Worm (Caenorhabditis elegans) whole organism, L4 larva: Measurements from ENCODE around the gene ZK6.8.

ENCODE experiments used
- D1046.2 ChIP-seq: fragments of 200-800 bp; sonication (Bioruptor generic); IDR thresholded peaks from 2 replicates; pipeline ENCODE4 v1.3.6; 2022; ENCODE audit warnings: missing genetic modification characterization, missing compliant biosample characterization
- F44E2.7 ChIP-seq: fragments of 200-800 bp; sonication (Bioruptor generic); IDR thresholded peaks from 2 replicates; pipeline ENCODE4 v2.1.2; 2022; ENCODE audit warnings: missing genetic modification characterization, missing compliant biosample characterization
- F49E8.2 ChIP-seq: sonication (generic microtip); optimal IDR thresholded peaks from 2 replicates; lab custom pipeline; 2016; ENCODE audit warnings: missing compliant biosample characterization, mild to moderate bottlenecking, missing genetic modification characterization, borderline replicate concordance
- T26A8.4 ChIP-seq: fragments of 200-800 bp; sonication (Bioruptor generic); IDR thresholded peaks from 2 replicates; pipeline ENCODE4 v1.3.6; 2022; ENCODE audit warnings: missing genetic modification characterization, missing compliant biosample characterization
- Y48G9A.11 ChIP-seq: fragments of 200-800 bp; sonication (Bioruptor generic); IDR thresholded peaks from 2 replicates; pipeline ENCODE4 v1.3.6; 2022; ENCODE audit warnings: missing genetic modification reagents, missing genetic modification characterization, missing compliant biosample characterization
- Y75B8A.6 ChIP-seq: fragments of 200-800 bp; sonication (Bioruptor generic); IDR thresholded peaks from 2 replicates; pipeline ENCODE4 v1.3.6; 2022; ENCODE audit warnings: missing genetic modification reagents, missing genetic modification characterization, missing compliant biosample characterization
- ceh-20 ChIP-seq: fragments of 200-800 bp; sonication (Bioruptor generic); IDR thresholded peaks from 2 replicates; pipeline ENCODE4 v1.3.6; 2022; ENCODE audit warnings: missing genetic modification reagents, missing genetic modification characterization, missing compliant biosample characterization
- ceh-32 ChIP-seq: sonication (generic microtip); optimal IDR thresholded peaks from 2 replicates; lab custom pipeline; 2016; ENCODE audit warnings: mild to moderate bottlenecking, missing genetic modification characterization, missing compliant biosample characterization; ENCODE audit not compliant: poor library complexity
- ceh-44 ChIP-seq: fragments of 200-800 bp; sonication (Bioruptor generic); IDR thresholded peaks from 2 replicates; pipeline ENCODE4 v1.3.6; 2022; ENCODE audit warnings: missing genetic modification reagents, missing genetic modification characterization, missing compliant biosample characterization
- ceh-62 ChIP-seq: sonication (generic microtip); optimal IDR thresholded peaks from 2 replicates; lab custom pipeline; 2017; ENCODE audit warnings: missing biosample characterization, missing genetic modification characterization
- dmd-6 ChIP-seq: fragments of 200-800 bp; sonication (Bioruptor generic); IDR thresholded peaks from 2 replicates; pipeline ENCODE4 v1.3.6; 2022; ENCODE audit warnings: missing genetic modification reagents, missing genetic modification characterization, missing compliant biosample characterization
- dmd-8 ChIP-seq: fragments of 200-800 bp; sonication (Bioruptor generic); IDR thresholded peaks from 2 replicates; pipeline ENCODE4 v1.3.6; 2022; ENCODE audit warnings: missing genetic modification characterization, missing compliant biosample characterization
- duxl-1 ChIP-seq: sonication (generic microtip); optimal IDR thresholded peaks from 2 replicates; lab custom pipeline; 2016; ENCODE audit warnings: mild to moderate bottlenecking, missing genetic modification characterization, moderate library complexity, missing compliant biosample characterization; ENCODE audit not compliant: poor library complexity
- gei-8 ChIP-seq: fragments of 200-800 bp; sonication (Bioruptor generic); optimal IDR thresholded peaks from 2 replicates; lab custom pipeline; 2018; ENCODE audit warnings: mild to moderate bottlenecking, missing genetic modification characterization, missing compliant biosample characterization
- lin-38 ChIP-seq: fragments of 200-800 bp; sonication (Bioruptor generic); IDR thresholded peaks from 2 replicates; pipeline ENCODE4 v1.3.6; 2022; ENCODE audit warnings: missing genetic modification reagents, missing genetic modification characterization, missing compliant biosample characterization
- lir-3 ChIP-seq: sonication (generic microtip); optimal IDR thresholded peaks from 2 replicates; lab custom pipeline; 2016; ENCODE audit warnings: mild to moderate bottlenecking, missing genetic modification characterization, missing compliant biosample characterization
- mdl-1 ChIP-seq, 2 experiments: fragments of 150-350 bp in 1 of 2; sonication (generic microtip) in 1 of 2; optimal IDR thresholded peaks; 2 replicates each; lab custom pipeline; 2014 to 2017; ENCODE audit warnings: missing biosample characterization in 2 of 2, missing genetic modification characterization in 2 of 2
- mdt-29 ChIP-seq: fragments of 200-800 bp; sonication (Bioruptor generic); IDR thresholded peaks from 2 replicates; pipeline ENCODE4 v1.3.6; 2022; ENCODE audit warnings: missing genetic modification reagents, missing genetic modification characterization, missing compliant biosample characterization
- mep-1 ChIP-seq: fragments of 150-350 bp; sonication (generic microtip); optimal IDR thresholded peaks from 3 replicates; lab custom pipeline; 2014; ENCODE audit warnings: missing biosample characterization, missing genetic modification characterization
- mxl-3 ChIP-seq: fragments of 200-800 bp; sonication (Bioruptor generic); optimal IDR thresholded peaks from 2 replicates; lab custom pipeline; 2018; ENCODE audit warnings: mild to moderate bottlenecking, missing genetic modification characterization, missing compliant biosample characterization
- nhr-10 ChIP-seq: fragments of 150-350 bp; optimal IDR thresholded peaks from 2 replicates; lab custom pipeline; 2014; ENCODE audit warnings: missing biosample characterization, missing genetic modification characterization
- nhr-11 ChIP-seq: fragments of 150-350 bp; optimal IDR thresholded peaks from 2 replicates; lab custom pipeline; 2014; ENCODE audit warnings: missing biosample characterization, missing genetic modification characterization
- nhr-237 ChIP-seq: sonication (generic microtip); optimal IDR thresholded peaks from 2 replicates; lab custom pipeline; 2017; ENCODE audit warnings: missing biosample characterization, missing genetic modification characterization
- nhr-28 ChIP-seq: fragments of 150-350 bp; optimal IDR thresholded peaks from 2 replicates; lab custom pipeline; 2014; ENCODE audit warnings: missing biosample characterization, missing genetic modification characterization
- nhr-41 ChIP-seq: fragments of 200-800 bp; sonication (Bioruptor generic); IDR thresholded peaks from 2 replicates; pipeline ENCODE4 v1.3.6; 2022; ENCODE audit warnings: missing genetic modification reagents, missing genetic modification characterization, missing compliant biosample characterization
- nhr-6 ChIP-seq: fragments of 150-350 bp; optimal IDR thresholded peaks from 2 replicates; lab custom pipeline; 2014; ENCODE audit warnings: missing biosample characterization, missing genetic modification characterization
- nhr-76 ChIP-seq: fragments of 150-350 bp; optimal IDR thresholded peaks from 2 replicates; lab custom pipeline; 2014; ENCODE audit warnings: missing biosample characterization, missing genetic modification characterization
- pha-4 ChIP-seq, 2 experiments: fragments of 150-350 bp in 1 of 2; fragments of 200-800 bp in 1 of 2; sonication (Bioruptor generic) in 1 of 2; IDR thresholded peaks in 1 of 2; optimal IDR thresholded peaks in 1 of 2; 2 replicates each; pipeline versions ENCODE4 v1.3.6 to Lab custom; 2014 to 2022; ENCODE audit warnings: missing genetic modification characterization in 2 of 2, missing genetic modification reagents in 2 of 2, missing biosample characterization in 1 of 2, missing compliant biosample characterization in 1 of 2
- php-3 ChIP-seq: fragments of 200-800 bp; sonication (Bioruptor generic); IDR thresholded peaks from 2 replicates; pipeline ENCODE4 v1.3.6; 2022; ENCODE audit warnings: missing genetic modification reagents, missing genetic modification characterization, missing compliant biosample characterization
- pqm-1 ChIP-seq: sonication (generic microtip); optimal IDR thresholded peaks from 2 replicates; lab custom pipeline; 2017; ENCODE audit warnings: missing biosample characterization, missing genetic modification characterization
- set-16 ChIP-seq: fragments of 200-800 bp; sonication (Bioruptor generic); IDR thresholded peaks from 2 replicates; pipeline ENCODE4 v1.3.6; 2022; ENCODE audit warnings: missing genetic modification reagents, missing genetic modification characterization, missing compliant biosample characterization
- spr-1 ChIP-seq: sonication (generic microtip); optimal IDR thresholded peaks from 2 replicates; lab custom pipeline; 2016; ENCODE audit warnings: mild to moderate bottlenecking, missing genetic modification characterization, missing compliant biosample characterization
- unc-62 ChIP-seq, 3 experiments: fragments of 150-350 bp in 1 of 3; sonication (generic microtip); optimal IDR thresholded peaks in 2 of 3; peaks in 1 of 3; 1 replicate in 1 of 3; 2 replicates in 2 of 3; lab custom pipeline; 2014 to 2017; ENCODE audit warnings: missing biosample characterization in 3 of 3, missing genetic modification characterization in 3 of 3, missing genetic modification reagents in 3 of 3, missing genotype in 1 of 3
- zip-11 ChIP-seq: fragments of 200-800 bp; sonication (Bioruptor generic); IDR thresholded peaks from 2 replicates; pipeline ENCODE4 v1.3.6; 2022; ENCODE audit warnings: missing genetic modification characterization, missing compliant biosample characterization
- ztf-11 ChIP-seq: fragments of 150-350 bp; optimal IDR thresholded peaks from 2 replicates; lab custom pipeline; 2014; ENCODE audit warnings: missing biosample characterization, missing genetic modification characterization

Gene ZK6.8

DNA sequence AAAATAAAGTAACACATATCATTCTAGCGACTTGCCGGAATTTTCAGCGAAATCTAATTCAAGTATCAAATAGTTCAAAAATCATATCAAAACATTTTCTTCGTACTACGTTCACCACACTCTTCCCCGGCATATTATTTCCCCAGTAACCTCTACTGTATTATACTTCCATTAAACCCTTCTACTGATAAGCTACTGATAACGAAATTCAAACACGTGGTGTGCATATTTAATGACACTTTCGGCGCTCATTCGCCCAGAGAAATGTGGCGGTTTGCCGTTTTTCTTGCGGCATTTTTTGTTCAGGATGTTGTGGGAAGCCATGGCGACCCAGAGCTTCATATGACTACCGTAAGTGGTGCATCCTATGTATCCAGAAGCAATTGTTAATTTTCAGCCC is 3.8 kb downstream of the ZK6.8 start, which contains the start of gene lipl-5 (continued):
- no peak for TF ChIP-seq mep-1 (tag; lab: Kevin White, UChicago)

- TF ChIP-seq mep-1 (tag; lab: Kevin White, UChicago) = no peak
- TF ChIP-seq gei-8 (GFP tag; lab: Kevin White, UChicago) = peak; percentile 20
- TF ChIP-seq, all 104 proteins: peak for 1
Measured at ce11 chrV:388397-388796, 6.7 kb downstream of the ZK6.8 start, which contains the start of gene ZK6.6. Gene ZK6.6, plus strand, starts transcription at chrV:388697.

DNA sequence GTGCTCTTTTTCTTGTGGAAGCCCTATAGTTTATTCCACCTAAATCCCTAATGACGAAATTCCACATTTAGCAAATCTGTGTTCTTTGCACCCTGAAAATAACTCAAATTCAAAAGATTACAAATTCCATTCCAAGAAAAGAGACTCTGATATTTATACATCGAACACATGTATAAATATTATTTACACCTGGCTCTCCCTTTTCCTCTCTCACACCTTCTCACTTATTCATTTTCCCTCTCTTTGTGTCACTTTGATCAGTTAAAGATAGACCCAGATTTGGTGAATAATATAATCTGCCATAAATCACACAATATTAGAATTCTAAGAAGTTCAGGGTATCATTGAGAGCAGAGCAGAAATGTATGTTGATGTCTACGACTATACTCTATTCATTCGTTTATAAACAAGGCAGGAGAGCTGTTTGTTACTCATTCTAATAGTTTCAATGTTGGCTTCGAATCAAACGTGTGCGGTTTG is 10.5 kb downstream of the ZK6.8 start, which contains the start of gene nhr-254:
Gene nhr-254 (plus strand): TSS at position 430 of the 480 bp plus-strand sequence.
- no peak for TF ChIP-seq ceh-44 (GFP tag; lab: Robert Waterston, UW)
- no peak for TF ChIP-seq mdl-1 (tag; optimal IDR thresholded peaks at IDR 0.05; lab: Kevin White, UChicago)
- no peak for TF ChIP-seq nhr-237 (tag; lab: Kevin White, UChicago)
- TF ChIP-seq mep-1 (tag; lab: Kevin White, UChicago) = no peak
- peak; percentile 31 for TF ChIP-seq nhr-11 (tag; lab: Kevin White, UChicago)
- TF ChIP-seq ztf-11 (tag; lab: Kevin White, UChicago) = no peak
- TF ChIP-seq nhr-76 (tag; lab: Kevin White, UChicago) = no peak
- TF ChIP-seq, all 104 proteins: peak for 1

- TF ChIP-seq mdt-29 = no peak
- no peak for TF ChIP-seq mep-1 (tag; lab: Kevin White, UChicago)
- no peak for TF ChIP-seq nhr-11 (tag; lab: Kevin White, UChicago)
- no peak for TF ChIP-seq ceh-44 (GFP tag; lab: Robert Waterston, UW)
- no peak for TF ChIP-seq nhr-41 (GFP tag; lab: Robert Waterston, UW)
- TF ChIP-seq Y75B8A.6 (GFP tag; lab: Robert Waterston, UW) = no peak
- TF ChIP-seq pqm-1 (tag; lab: Kevin White, UChicago) = no peak
- TF ChIP-seq D1046.2 = no peak
- TF ChIP-seq ceh-62 = no peak
Measured at ce11 chrV:396309-396708, 14.6 kb downstream of the ZK6.8 start, which contains the start of gene nhr-253. Gene nhr-253, plus strand, starts transcription at chrV:396593.

- TF ChIP-seq unc-62 (GFP tag; optimal IDR thresholded peaks at IDR 0.05 in 1 of 2; lab: Kevin White, UChicago) = peak in 1 of 2 experiments; percentile 11
- no peak for TF ChIP-seq unc-62 (tag; optimal IDR thresholded peaks at IDR 0.05; lab: Kevin White, UChicago)
- no peak for TF ChIP-seq dmd-8
- TF ChIP-seq ceh-32 (tag; lab: Kevin White, UChicago) = no peak
- no peak for TF ChIP-seq F49E8.2 (tag; lab: Kevin White, UChicago)
- no peak for TF ChIP-seq Y75B8A.6 (GFP tag; lab: Robert Waterston, UW)
Measured at ce11 chrV:399721-400120, 18.0 kb downstream of the ZK6.8 start, which contains the start of gene scl-27. Gene scl-27, plus strand, starts transcription at chrV:400021.

DNA sequence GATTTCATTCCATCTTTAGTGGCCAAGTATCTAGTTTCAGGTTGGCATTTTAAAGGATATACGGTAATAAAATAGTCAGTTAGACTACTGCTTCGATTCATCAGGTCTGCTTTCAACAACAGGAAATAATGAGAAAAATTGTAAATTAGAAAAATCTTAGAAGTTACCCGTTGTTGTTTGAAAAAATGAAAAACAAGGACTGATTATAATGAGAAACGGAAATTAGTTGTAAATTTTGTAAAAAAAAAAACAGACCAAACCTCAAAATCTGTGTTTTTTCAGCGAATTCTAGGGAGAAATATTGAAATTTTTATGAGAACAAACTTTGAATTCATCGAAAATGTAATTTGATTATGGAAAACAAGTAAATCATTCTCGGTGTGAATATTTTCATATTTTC is 21.3 kb downstream of the ZK6.8 start, which contains the start of gene srh-62:
Gene srh-62 (minus strand): TSS at position 101 of the 400 bp plus-strand sequence.
- TF ChIP-seq T26A8.4 (GFP tag; lab: Robert Waterston, UW) (no peak), spr-1 (tag; lab: Kevin White, UChicago) (no peak), lin-38 (GFP tag; lab: Robert Waterston, UW) (no peak), ceh-32 (tag; lab: Kevin White, UChicago) (no peak), pha-4 (GFP tag; IDR thresholded peaks at IDR 0.05; lab: Robert Waterston, UW) (no peak), pha-4 (tag; optimal IDR thresholded peaks at IDR 0.05; lab: Kevin White, UChicago) (no peak), ceh-20 (GFP tag; lab: Robert Waterston, UW) (no peak), mxl-3 (GFP tag; lab: Kevin White, UChicago) (no peak), set-16 (GFP tag; lab: Robert Waterston, UW) (no peak), zip-11 (no peak)

DNA sequence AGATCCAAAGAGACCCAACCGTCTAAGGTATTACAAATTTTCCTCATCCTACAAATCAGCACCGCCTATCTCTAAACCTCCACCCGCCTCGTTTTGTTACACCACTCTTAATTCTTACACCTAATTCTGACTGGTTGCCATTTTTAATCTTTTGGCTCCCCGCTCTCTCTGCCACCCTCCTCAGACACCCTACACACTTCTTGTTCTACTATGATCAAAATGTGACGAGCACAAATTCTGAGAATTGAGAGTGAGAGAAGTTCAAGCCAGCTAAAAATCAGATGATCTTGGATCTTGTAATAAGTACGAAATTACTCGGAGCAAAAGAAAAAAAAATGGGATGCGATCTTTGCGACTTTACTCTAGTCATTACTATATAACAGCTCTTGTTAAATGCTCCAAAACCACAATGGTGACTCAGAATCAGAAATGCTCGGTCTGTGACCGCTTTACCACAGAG is 22.5 kb downstream of the ZK6.8 start, which contains the start of gene nhr-252:
Gene nhr-252 (plus strand): TSS at position 410 of the 460 bp plus-strand sequence.
- TF ChIP-seq lin-38 (GFP tag; lab: Robert Waterston, UW) = no peak
- TF ChIP-seq ceh-44 (GFP tag; lab: Robert Waterston, UW) = no peak
- TF ChIP-seq pha-4 (GFP tag; IDR thresholded peaks at IDR 0.05; lab: Robert Waterston, UW) = no peak
- no peak for TF ChIP-seq pha-4 (tag; optimal IDR thresholded peaks at IDR 0.05; lab: Kevin White, UChicago)
- TF ChIP-seq gei-8 (GFP tag; lab: Kevin White, UChicago) = no peak
- TF ChIP-seq dmd-6 (GFP tag; lab: Robert Waterston, UW) = no peak
- no peak for TF ChIP-seq nhr-10 (tag; lab: Kevin White, UChicago)
- no peak for TF ChIP-seq nhr-6 (tag; lab: Kevin White, UChicago)
- no peak for TF ChIP-seq lir-3 (tag; lab: Kevin White, UChicago)
- TF ChIP-seq dmd-8 = no peak
- TF ChIP-seq nhr-28 (tag; lab: Kevin White, UChicago) = no peak
- TF ChIP-seq T26A8.4 (GFP tag; lab: Robert Waterston, UW) = no peak
- TF ChIP-seq nhr-237 (tag; lab: Kevin White, UChicago) = no peak
- no peak for TF ChIP-seq nhr-41 (GFP tag; lab: Robert Waterston, UW)
- TF ChIP-seq php-3 (GFP tag; lab: Robert Waterston, UW) = no peak
- no peak for TF ChIP-seq Y48G9A.11 (GFP tag; lab: Robert Waterston, UW)
- TF ChIP-seq F44E2.7 = no peak
- no peak for TF ChIP-seq duxl-1 (tag; lab: Kevin White, UChicago)
